Fruit fly (Drosophila melanogaster) whole organism, wandering third instar larva: ENCODE measurements around the gene CG32066.

Source experiments
- Abd-B ChIP-seq: fragments of >200 bp; optimal IDR thresholded peaks from 2 replicates; lab custom pipeline; 2017; ENCODE audit warnings: missing biosample characterization, missing genetic modification characterization
- CG32264 ChIP-seq: fragments of 200-800 bp; sonication (Bioruptor generic); optimal IDR thresholded peaks from 2 replicates; lab custom pipeline; 2016; ENCODE audit warnings: missing biosample characterization, missing genetic modification characterization
- CG9705 ChIP-seq: fragments of 200-800 bp; sonication (Bioruptor generic); optimal IDR thresholded peaks from 2 replicates; lab custom pipeline; 2018; ENCODE audit warnings: missing biosample characterization, mild to moderate bottlenecking, missing genetic modification characterization
- CrebA ChIP-seq: fragments of 200-800 bp; sonication (Bioruptor generic); optimal IDR thresholded peaks from 2 replicates; lab custom pipeline; 2016; ENCODE audit warnings: missing biosample characterization, mild to moderate bottlenecking, missing genetic modification characterization, borderline replicate concordance
- Dfd ChIP-seq: fragments of >200 bp; optimal IDR thresholded peaks from 2 replicates; lab custom pipeline; 2017; ENCODE audit warnings: missing biosample characterization, missing genetic modification characterization
- Dif ChIP-seq: fragments of 200-275, 200-300 bp; sonication (Bioruptor generic); optimal IDR thresholded peaks from 2 replicates; lab custom pipeline; 2018; ENCODE audit warnings: missing biosample characterization, missing genetic modification characterization; ENCODE audit not compliant: partially characterized antibody
- GATAd ChIP-seq: sonication (Bioruptor generic); optimal IDR thresholded peaks from 2 replicates; lab custom pipeline; 2016; ENCODE audit warnings: missing biosample characterization, missing genetic modification characterization
- HLH106 ChIP-seq: fragments of 200-800 bp; optimal IDR thresholded peaks from 3 replicates; lab custom pipeline; 2019; ENCODE audit warnings: missing biosample characterization, mild to moderate bottlenecking, missing genetic modification characterization, moderate library complexity
- Hnf4 ChIP-seq: fragments of 200-800 bp; sonication (Bioruptor generic); optimal IDR thresholded peaks from 2 replicates; lab custom pipeline; 2016; ENCODE audit warnings: missing biosample characterization, mild to moderate bottlenecking, missing genetic modification characterization
- Hr78 ChIP-seq: fragments of >200 bp; optimal IDR thresholded peaks from 2 replicates; lab custom pipeline; 2017; ENCODE audit warnings: missing biosample characterization, missing genetic modification characterization
- Hr83 ChIP-seq: fragments of 200-300 bp; sonication (Bioruptor generic); optimal IDR thresholded peaks from 2 replicates; lab custom pipeline; 2016; ENCODE audit warnings: missing biosample characterization, mild to moderate bottlenecking, missing genetic modification characterization, moderate library complexity; ENCODE audit not compliant: poor library complexity, severe bottlenecking
- Jra ChIP-seq: sonication (Bioruptor generic); optimal IDR thresholded peaks from 2 replicates; lab custom pipeline; 2016; ENCODE audit warnings: missing biosample characterization, missing genetic modification characterization
- Mio ChIP-seq: sonication (Bioruptor generic); optimal IDR thresholded peaks from 2 replicates; lab custom pipeline; 2016; ENCODE audit warnings: missing biosample characterization, missing genetic modification characterization
- Myc ChIP-seq: fragments of >200 bp; optimal IDR thresholded peaks from 2 replicates; lab custom pipeline; 2017
- OdsH ChIP-seq: fragments of 200-800 bp; sonication (Bioruptor generic); optimal IDR thresholded peaks from 2 replicates; lab custom pipeline; 2016; ENCODE audit warnings: missing biosample characterization, mild to moderate bottlenecking, missing genetic modification characterization
- Rel ChIP-seq, 2 experiments: fragments of 200-800 bp; sonication (Bioruptor generic) in 1 of 2; optimal IDR thresholded peaks; 2 replicates in 1 of 2; 3 replicates in 1 of 2; lab custom pipeline; 2016 to 2019; ENCODE audit warnings: mild to moderate bottlenecking in 2 of 2, missing biosample characterization in 2 of 2, missing genetic modification characterization in 2 of 2, moderate library complexity in 1 of 2
- Sp1 ChIP-seq: fragments of 200-800 bp; sonication (Bioruptor generic); optimal IDR thresholded peaks from 3 replicates; lab custom pipeline; 2019; ENCODE audit warnings: missing biosample characterization, mild to moderate bottlenecking, missing genetic modification characterization, moderate library complexity
- Vsx2 ChIP-seq: fragments of 200-300, 225-300 bp; sonication (Bioruptor generic); optimal IDR thresholded peaks from 2 replicates; lab custom pipeline; 2018; ENCODE audit warnings: missing biosample characterization, missing genetic modification characterization; ENCODE audit not compliant: partially characterized antibody
- br ChIP-seq: fragments of 200-800 bp; sonication (Bioruptor generic); optimal IDR thresholded peaks from 2 replicates; lab custom pipeline; 2016; ENCODE audit warnings: missing biosample characterization, missing genetic modification characterization
- brk ChIP-seq: fragments of 200-800 bp; sonication (Bioruptor generic); optimal IDR thresholded peaks from 2 replicates; lab custom pipeline; 2016; ENCODE audit warnings: missing biosample characterization, mild to moderate bottlenecking, missing genetic modification characterization
- dl ChIP-seq, 2 experiments: fragments of 175-275, 200-275 bp in 1 of 2; fragments of 200-275 bp in 1 of 2; sonication (Bioruptor generic); optimal IDR thresholded peaks; lab custom pipeline; 2018; ENCODE audit warnings: mild to moderate bottlenecking in 2 of 2, missing biosample characterization in 2 of 2, missing genetic modification characterization in 2 of 2, moderate library complexity in 2 of 2; ENCODE audit not compliant: partially characterized antibody in 2 of 2, insufficient read depth in 1 of 2
- dmrt93B ChIP-seq: fragments of 200-800 bp; sonication (Bioruptor generic); optimal IDR thresholded peaks from 2 replicates; lab custom pipeline; 2018; ENCODE audit warnings: missing biosample characterization, mild to moderate bottlenecking, missing genetic modification characterization
- dsf ChIP-seq: sonication (Bioruptor generic); optimal IDR thresholded peaks from 2 replicates; lab custom pipeline; 2016; ENCODE audit warnings: missing biosample characterization, missing genetic modification characterization, borderline replicate concordance
- ey ChIP-seq: fragments of 200-800 bp; sonication (Bioruptor generic); optimal IDR thresholded peaks from 2 replicates; lab custom pipeline; 2016; ENCODE audit warnings: missing biosample characterization, missing genetic modification characterization
- fru ChIP-seq: fragments of 200-800 bp; sonication (Bioruptor generic); optimal IDR thresholded peaks from 3 replicates; lab custom pipeline; 2016; ENCODE audit warnings: missing biosample characterization, mild to moderate bottlenecking, missing genetic modification characterization
- h ChIP-seq: fragments of 200-800 bp; sonication (Bioruptor generic); optimal IDR thresholded peaks from 3 replicates; lab custom pipeline; 2016; ENCODE audit warnings: missing biosample characterization, mild to moderate bottlenecking, missing genetic modification characterization
- jim ChIP-seq: fragments of 175-275, 200-325 bp; sonication (Bioruptor generic); optimal IDR thresholded peaks from 2 replicates; lab custom pipeline; 2016; ENCODE audit warnings: missing biosample characterization, mild to moderate bottlenecking, missing genetic modification characterization
- lola ChIP-seq: fragments of >200 bp; optimal IDR thresholded peaks from 2 replicates; lab custom pipeline; 2017; ENCODE audit warnings: missing biosample characterization, missing genetic modification characterization
- pan ChIP-seq: fragments of >200 bp; optimal IDR thresholded peaks from 2 replicates; lab custom pipeline; 2017
- psq ChIP-seq: fragments of 200-800 bp; sonication (Bioruptor generic); optimal IDR thresholded peaks from 3 replicates; lab custom pipeline; 2017; ENCODE audit warnings: missing biosample characterization, mild to moderate bottlenecking, missing genetic modification characterization, moderate library complexity
- rgr ChIP-seq: fragments of 200-800 bp; sonication (Bioruptor generic); optimal IDR thresholded peaks from 3 replicates; lab custom pipeline; 2016; ENCODE audit warnings: missing biosample characterization, mild to moderate bottlenecking, missing genetic modification characterization
- sage ChIP-seq: fragments of 200-800 bp; sonication (Bioruptor generic); optimal IDR thresholded peaks from 2 replicates; lab custom pipeline; 2016; ENCODE audit warnings: missing biosample characterization, mild to moderate bottlenecking, missing genetic modification characterization
- sv ChIP-seq: fragments of 200-800 bp; sonication (Bioruptor generic); optimal IDR thresholded peaks from 3 replicates; lab custom pipeline; 2016; ENCODE audit warnings: missing biosample characterization, missing genetic modification characterization
- tai ChIP-seq: sonication (Bioruptor generic); optimal IDR thresholded peaks from 2 replicates; lab custom pipeline; 2016; ENCODE audit warnings: missing biosample characterization, missing genetic modification characterization
- usp ChIP-seq: fragments of >200 bp; optimal IDR thresholded peaks from 2 replicates; lab custom pipeline; 2017; ENCODE audit warnings: missing biosample characterization, missing genetic modification characterization
- woc ChIP-seq: sonication (Bioruptor generic); optimal IDR thresholded peaks from 2 replicates; lab custom pipeline; 2016; ENCODE audit warnings: missing biosample characterization, mild to moderate bottlenecking, missing genetic modification characterization

CG32066 gene

dm6 chr3L:10652487-10652886 is 8.3 kb downstream of the CG32066 start:
- no peak for TF ChIP-seq pan (lab: Kevin White, UChicago)
- TF ChIP-seq Rel (GFP tag; optimal IDR thresholded peaks at IDR 0.05; lab: Kevin White, UChicago) = no peak
- TF ChIP-seq Rel (tag; optimal IDR thresholded peaks at IDR 0.05; lab: Kevin White, UChicago) = no peak
- TF ChIP-seq brk (GFP tag; lab: Kevin White, UChicago) = no peak
- no peak for TF ChIP-seq lola (GFP tag; lab: Kevin White, UChicago)
- no peak for TF ChIP-seq jim (GFP tag; lab: Kevin White, UChicago)
- TF ChIP-seq Dfd (GFP tag; lab: Kevin White, UChicago) = no peak
- no peak for TF ChIP-seq tai
- no peak for TF ChIP-seq dl (GFP tag; optimal IDR thresholded peaks at IDR 0.05; lab: Kevin White, UChicago; ENCODE audit: insufficient read depth in 1 of 2, partially characterized antibody in 2 of 2)
- TF ChIP-seq rgr = no peak
- TF ChIP-seq sv (GFP tag; lab: Kevin White, UChicago) = no peak
- no peak for TF ChIP-seq GATAd (GFP tag; lab: Kevin White, UChicago)
- TF ChIP-seq sage (GFP tag; lab: Kevin White, UChicago) = no peak
- no peak for TF ChIP-seq ey
- TF ChIP-seq usp (GFP tag; lab: Kevin White, UChicago) = no peak
- no peak for TF ChIP-seq Hr78 (GFP tag; lab: Kevin White, UChicago)
- TF ChIP-seq Mio (GFP tag; lab: Kevin White, UChicago) = no peak
- no peak for TF ChIP-seq Jra (GFP tag; lab: Kevin White, UChicago)
- TF ChIP-seq Sp1 = no peak
- TF ChIP-seq CrebA = no peak
- TF ChIP-seq, all 38 proteins: peak for 0

dm6 chr3L:10651271-10651670 is 9.5 kb downstream of the CG32066 start:
- TF ChIP-seq rgr = no peak

- TF ChIP-seq fru (GFP tag; lab: Kevin White, UChicago) (no peak), dmrt93B (GFP tag; lab: Kevin White, UChicago) (no peak), Abd-B (GFP tag; lab: Kevin White, UChicago) (no peak), ey (no peak), OdsH (GFP tag; lab: Kevin White, UChicago) (no peak), pan (lab: Kevin White, UChicago) (no peak), Hr83 (GFP tag; lab: Kevin White, UChicago) (no peak), Hr78 (GFP tag; lab: Kevin White, UChicago) (no peak), Mio (GFP tag; lab: Kevin White, UChicago) (no peak), tai (no peak), Hnf4 (GFP tag; lab: Kevin White, UChicago) (no peak), CrebA (no peak), CG9705 (GFP tag; lab: Kevin White, UChicago) (no peak), woc (GFP tag; lab: Kevin White, UChicago) (no peak), lola (GFP tag; lab: Kevin White, UChicago) (no peak), dl (GFP tag; optimal IDR thresholded peaks at IDR 0.05; lab: Kevin White, UChicago; ENCODE audit: insufficient read depth in 1 of 2, partially characterized antibody in 2 of 2) (no peak), Sp1 (no peak), CG32264 (GFP tag; lab: Kevin White, UChicago) (no peak), psq (GFP tag; lab: Kevin White, UChicago) (no peak)
These were observed 12.4 kb downstream of the CG32066 start for dm6 chr3L:10648431-10648830.

- no peak for TF ChIP-seq psq (GFP tag; lab: Kevin White, UChicago)
- TF ChIP-seq Hr83 (GFP tag; lab: Kevin White, UChicago) = no peak
- no peak for TF ChIP-seq br (GFP tag; lab: Kevin White, UChicago)
- no peak for TF ChIP-seq dsf (GFP tag; lab: Kevin White, UChicago)
- no peak for TF ChIP-seq Dif
- TF ChIP-seq CG9705 (GFP tag; lab: Kevin White, UChicago) = no peak
- TF ChIP-seq tai = no peak
These were observed 13.7 kb downstream of the CG32066 start for dm6 chr3L:10647158-10647557.

- TF ChIP-seq h (GFP tag; lab: Kevin White, UChicago) (no peak), Myc (lab: Kevin White, UChicago) (no peak), lola (GFP tag; lab: Kevin White, UChicago) (no peak), tai (no peak), Abd-B (GFP tag; lab: Kevin White, UChicago) (no peak), Jra (GFP tag; lab: Kevin White, UChicago) (no peak), HLH106 (tag; lab: Kevin White, UChicago) (no peak), Vsx2 (GFP tag; lab: Kevin White, UChicago) (no peak), dmrt93B (GFP tag; lab: Kevin White, UChicago) (no peak), br (GFP tag; lab: Kevin White, UChicago) (no peak), woc (GFP tag; lab: Kevin White, UChicago) (no peak), fru (GFP tag; lab: Kevin White, UChicago) (no peak), psq (GFP tag; lab: Kevin White, UChicago) (no peak), ey (no peak)
These were observed 14.8 kb downstream of the CG32066 start for dm6 chr3L:10645965-10646364.
